Worm (Caenorhabditis elegans): ENCODE measurements around the gene F35H8.1.

DNA sequence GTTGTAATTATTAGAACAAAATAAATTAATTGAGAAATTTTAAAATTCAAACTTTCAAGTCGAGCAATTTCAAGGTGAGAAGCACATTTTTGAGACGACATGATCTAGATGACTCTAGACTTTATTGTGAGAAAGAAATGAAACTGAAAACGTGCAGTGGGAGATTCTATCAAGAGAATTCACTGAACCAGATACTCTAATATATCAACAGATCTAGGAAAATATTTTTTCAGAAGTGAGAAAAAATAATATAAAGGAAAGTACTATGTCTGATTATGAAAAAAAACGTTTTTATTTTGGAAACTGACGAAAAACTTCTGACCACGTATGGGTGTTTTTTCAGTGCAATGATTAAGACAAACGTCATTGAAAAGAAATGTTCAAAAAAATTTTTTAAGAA, 12.4 kb downstream of the F35H8.1 start, which contains the start of gene sra-3:
- TF ChIP-seq mdl-1 (tag; optimal IDR thresholded peaks at IDR 0.05): no peak
- TF ChIP-seq lin-39 (tag; optimal IDR thresholded peaks at IDR 0.05): no peak
- TF ChIP-seq ama-1 (optimal IDR thresholded peaks at IDR 0.05): no peak
